8 worm cellular contexts compared by ENCODE assay signal in genomic region chrII:9557437-9558150, ce11.
TF ChIP-seq lines count a peak whose summit lies in the region.

Gene zfp-2 (plus strand): TSS chrII:9557650.

TF ChIP-seq in whole organism, L1 larva, 84 proteins besides CTCF, POLR2A, EP300 and RAD21 (continues in another document):
- TF ChIP-seq blmp-1 (tag; optimal IDR thresholded peaks at IDR 0.05; lab: Kevin White, UChicago), result peak; percentile 21
- no peak for TF ChIP-seq nhr-12 (tag; optimal IDR thresholded peaks at IDR 0.05; lab: Kevin White, UChicago)
- no peak for TF ChIP-seq sptf-1 (tag; optimal IDR thresholded peaks at IDR 0.05; lab: Kevin White, UChicago)
- TF ChIP-seq lin-35 (GFP tag; optimal IDR thresholded peaks at IDR 0.05; lab: Kevin White, UChicago), result peak; percentile 26 to 37
- no peak for TF ChIP-seq irx-1 (tag; optimal IDR thresholded peaks at IDR 0.05; lab: Kevin White, UChicago)
- peak in 2 of 3 experiments; percentile 5 to 44 for TF ChIP-seq dpl-1 (GFP tag; optimal IDR thresholded peaks at IDR 0.05; lab: Kevin White, UChicago)
- TF ChIP-seq lsy-2 (tag; optimal IDR thresholded peaks at IDR 0.05; lab: Kevin White, UChicago), result peak; percentile 12 to 57
- TF ChIP-seq snu-23 (GFP tag; optimal IDR thresholded peaks at IDR 0.05; lab: Kevin White, UChicago), result peak; percentile 26
- TF ChIP-seq nhr-19 (GFP tag; conservative IDR thresholded peaks at IDR 0.05; lab: Robert Waterston, UW), result no peak
- peak in 1 of 3 experiments; percentile 0 for TF ChIP-seq ceh-82 (tag; optimal IDR thresholded peaks at IDR 0.05; lab: Kevin White, UChicago)
- peak; percentile 3 for TF ChIP-seq nhr-71 (tag; optimal IDR thresholded peaks at IDR 0.05; lab: Kevin White, UChicago)

TF ChIP-seq in whole organism, L2 larva, 48 proteins besides CTCF, POLR2A, EP300 and RAD21:
- TF ChIP-seq nhr-6 (tag; optimal IDR thresholded peaks at IDR 0.05; lab: Kevin White, UChicago), result no peak
- no peak for TF ChIP-seq peb-1 (tag; optimal IDR thresholded peaks at IDR 0.05; lab: Kevin White, UChicago)
- no peak for TF ChIP-seq blmp-1 (tag; optimal IDR thresholded peaks at IDR 0.05; lab: Kevin White, UChicago; ENCODE audit: insufficient read depth)
- TF ChIP-seq ceh-82 (tag; optimal IDR thresholded peaks at IDR 0.05; lab: Kevin White, UChicago), result no peak
- TF ChIP-seq nhr-237 (tag; optimal IDR thresholded peaks at IDR 0.05; lab: Kevin White, UChicago), result no peak
- peak; percentile 13 for TF ChIP-seq nhr-129 (tag; optimal IDR thresholded peaks at IDR 0.05; lab: Kevin White, UChicago)
- TF ChIP-seq nhr-25 (tag; optimal IDR thresholded peaks at IDR 0.05; lab: Kevin White, UChicago), result peak; percentile 16
- TF ChIP-seq R02D3.7 (tag; optimal IDR thresholded peaks at IDR 0.05; lab: Kevin White, UChicago), result peak; percentile 28
- TF ChIP-seq C34F6.9 (tag; optimal IDR thresholded peaks at IDR 0.05; lab: Kevin White, UChicago), result peak; percentile 40
- no peak for TF ChIP-seq nhr-77 (tag; optimal IDR thresholded peaks at IDR 0.05; lab: Kevin White, UChicago)

TF ChIP-seq in whole organism, L3 larva, 47 proteins besides CTCF, POLR2A, EP300 and RAD21:
- TF ChIP-seq R02D3.7 (tag; optimal IDR thresholded peaks at IDR 0.05; lab: Kevin White, UChicago) (peak; percentile 75), lin-39 (tag; optimal IDR thresholded peaks at IDR 0.05; lab: Kevin White, UChicago) (no peak), hmg-11 (tag; optimal IDR thresholded peaks at IDR 0.05; lab: Kevin White, UChicago) (peak; percentile 74), daf-12 (tag; optimal IDR thresholded peaks at IDR 0.05; lab: Kevin White, UChicago) (no peak), nfya-1 (tag; optimal IDR thresholded peaks at IDR 0.05; lab: Kevin White, UChicago; ENCODE audit: insufficient read depth) (peak; percentile 43), lin-15B (tag; optimal IDR thresholded peaks at IDR 0.05; lab: Kevin White, UChicago) (peak; percentile 27), elt-1 (tag; optimal IDR thresholded peaks at IDR 0.05; lab: Kevin White, UChicago) (no peak), ceh-16 (tag; optimal IDR thresholded peaks at IDR 0.05; lab: Kevin White, UChicago) (no peak), nhr-67 (tag; optimal IDR thresholded peaks at IDR 0.05; lab: Kevin White, UChicago) (no peak), egl-5 (tag; optimal IDR thresholded peaks at IDR 0.05; lab: Kevin White, UChicago) (no peak), zag-1 (tag; optimal IDR thresholded peaks at IDR 0.05; lab: Kevin White, UChicago) (no peak)

TF ChIP-seq in whole organism, L4 larva, 104 proteins besides CTCF, POLR2A, EP300 and RAD21 (continues in another document):
- TF ChIP-seq R02D3.7 (tag; optimal IDR thresholded peaks at IDR 0.05; lab: Kevin White, UChicago) (peak; percentile 62), nhr-102 (tag; optimal IDR thresholded peaks at IDR 0.05; lab: Kevin White, UChicago) (no peak), hlh-30 (tag; optimal IDR thresholded peaks at IDR 0.05; lab: Kevin White, UChicago; ENCODE audit: insufficient read depth) (peak; percentile 66), dpl-1 (GFP tag; optimal IDR thresholded peaks at IDR 0.05; lab: Kevin White, UChicago) (peak; percentile 2), jun-1 (tag; optimal IDR thresholded peaks at IDR 0.05; lab: Kevin White, UChicago) (no peak), gei-8 (GFP tag; optimal IDR thresholded peaks at IDR 0.05; lab: Kevin White, UChicago) (no peak), pha-4 (GFP tag; IDR thresholded peaks at IDR 0.05; lab: Robert Waterston, UW) (no peak), pha-4 (tag; optimal IDR thresholded peaks at IDR 0.05; lab: Kevin White, UChicago) (no peak), unc-62 (GFP tag; optimal IDR thresholded peaks at IDR 0.05 in 1 of 2; lab: Kevin White, UChicago) (peak in 1 of 2 experiments; percentile 65), unc-62 (tag; optimal IDR thresholded peaks at IDR 0.05; lab: Kevin White, UChicago) (no peak), Y48G9A.11 (GFP tag; IDR thresholded peaks at IDR 0.05; lab: Robert Waterston, UW) (peak; percentile 86), skn-1 (tag; optimal IDR thresholded peaks at IDR 0.05; lab: Kevin White, UChicago) (no peak), aha-1 (tag; lab: Kevin White, UChicago) (peak; percentile 52)

TF ChIP-seq in whole organism, early embryonic, 17 proteins besides CTCF, POLR2A, EP300 and RAD21:
- no peak for TF ChIP-seq aly-1 (tag; optimal IDR thresholded peaks at IDR 0.05; lab: Kevin White, UChicago)
- no peak for TF ChIP-seq tra-4 (tag; optimal IDR thresholded peaks at IDR 0.05; lab: Kevin White, UChicago)
- no peak for TF ChIP-seq B0310.2 (tag; optimal IDR thresholded peaks at IDR 0.05; lab: Kevin White, UChicago)
- peak; percentile 8 for TF ChIP-seq F13C5.2 (tag; optimal IDR thresholded peaks at IDR 0.05; lab: Kevin White, UChicago)

TF ChIP-seq in whole organism, late embryonic, 69 proteins besides CTCF, POLR2A, EP300 and RAD21:
- TF ChIP-seq unc-42 (tag; optimal IDR thresholded peaks at IDR 0.05; lab: Kevin White, UChicago) (peak; percentile 47), ceh-19 (GFP tag; optimal IDR thresholded peaks at IDR 0.05; lab: Kevin White, UChicago) (no peak)

TF ChIP-seq in whole organism, mixed stage, embryonic, 35 proteins besides CTCF, POLR2A, EP300 and RAD21:
- TF ChIP-seq ces-1 (GFP tag; optimal IDR thresholded peaks at IDR 0.05; lab: Kevin White, UChicago) (peak; percentile 82), sem-2 (GFP tag; optimal IDR thresholded peaks at IDR 0.05; lab: Kevin White, UChicago) (no peak), lsy-2 (tag; optimal IDR thresholded peaks at IDR 0.05; lab: Kevin White, UChicago) (peak; percentile 8)

TF ChIP-seq in whole organism, young adult, 124 proteins besides CTCF, POLR2A, EP300 and RAD21:
- TF ChIP-seq attf-3 (GFP tag; conservative IDR thresholded peaks at IDR 0.05; lab: Robert Waterston, UW), result peak; percentile 90
- TF ChIP-seq aptf-3 (GFP tag; IDR thresholded peaks at IDR 0.05; lab: Robert Waterston, UW), result no peak
TF ChIP-seq in whole organism, young adult: peak in this region for 1.
